1 fruit fly cellular context compared by ENCODE assay signal in the genomic region with DNA sequence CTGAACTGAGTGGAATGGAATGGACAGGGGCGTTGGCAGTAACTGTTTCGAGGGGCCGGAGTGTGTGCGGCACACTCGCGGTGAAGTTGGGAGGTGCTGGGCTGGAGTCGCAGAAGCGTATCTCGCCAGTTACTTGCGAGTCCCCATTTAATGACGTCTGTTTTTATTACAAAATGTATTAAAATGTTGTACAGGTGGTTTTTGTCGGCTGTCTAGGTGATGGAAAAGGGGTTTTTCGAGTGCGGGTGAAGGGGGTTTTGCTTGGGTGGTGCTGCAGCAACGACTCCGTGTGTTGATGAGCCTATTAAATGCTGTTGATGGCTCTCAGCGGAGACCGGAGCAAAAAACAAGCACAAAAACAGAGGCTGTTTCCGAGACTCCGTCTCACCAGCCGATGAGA.
TF ChIP-seq lines count a peak whose summit lies in the region.

No protein-coding gene starts in this region.

TF ChIP-seq in whole organism, embryonic, 481 proteins besides CTCF, POLR2A, EP300 and RAD21 (continued from another document):
- no peak for TF ChIP-seq CG32767 (GFP tag; IDR thresholded peaks at IDR 0.05; lab: Robert Waterston, UW)
- TF ChIP-seq Fer1 (GFP tag; optimal IDR thresholded peaks at IDR 0.05; lab: Kevin White, UChicago): peak; percentile 8
- peak; percentile 42 for TF ChIP-seq az2 (GFP tag; optimal IDR thresholded peaks at IDR 0.05; lab: Kevin White, UChicago)
- TF ChIP-seq CG14050 (GFP tag; IDR thresholded peaks at IDR 0.05; lab: Robert Waterston, UW): no peak
- no peak for TF ChIP-seq zf30C (GFP tag; optimal IDR thresholded peaks at IDR 0.05; lab: Kevin White, UChicago)
- peak; percentile 15 for TF ChIP-seq Oli (tag; optimal IDR thresholded peaks at IDR 0.05; lab: Kevin White, UChicago)
- no peak for TF ChIP-seq HmgD (GFP tag; optimal IDR thresholded peaks at IDR 0.05; lab: Kevin White, UChicago)
- TF ChIP-seq CG17186 (GFP tag; optimal IDR thresholded peaks at IDR 0.05; lab: Kevin White, UChicago): no peak
- TF ChIP-seq Eip74EF (GFP tag; optimal IDR thresholded peaks at IDR 0.05; lab: Kevin White, UChicago): no peak
- TF ChIP-seq CG1529 (GFP tag; optimal IDR thresholded peaks at IDR 0.05; lab: Kevin White, UChicago): no peak
- TF ChIP-seq CG12391 (tag; optimal IDR thresholded peaks at IDR 0.05; lab: Kevin White, UChicago): peak; percentile 2
- TF ChIP-seq CG10543 (GFP tag; optimal IDR thresholded peaks at IDR 0.05; lab: Kevin White, UChicago): peak; percentile 47
- peak; percentile 71 for TF ChIP-seq abd-A (tag; optimal IDR thresholded peaks at IDR 0.05; lab: Kevin White, UChicago)
- no peak for TF ChIP-seq Hey (tag; optimal IDR thresholded peaks at IDR 0.05; lab: Kevin White, UChicago)
- no peak for TF ChIP-seq sens-2 (GFP tag; IDR thresholded peaks at IDR 0.05; lab: Robert Waterston, UW)
- TF ChIP-seq chn (GFP tag; optimal IDR thresholded peaks at IDR 0.05; lab: Kevin White, UChicago): no peak
- TF ChIP-seq prd (optimal IDR thresholded peaks at IDR 0.05; lab: Kevin White, UChicago): no peak
- peak; percentile 43; the same call in 1 of the 3 replicates for TF ChIP-seq prd (GFP tag; IDR thresholded peaks at IDR 0.05; lab: Robert Waterston, UW)
- TF ChIP-seq Myb (GFP tag; optimal IDR thresholded peaks at IDR 0.05; lab: Kevin White, UChicago): no peak
- 0 out of 2 replicates have a peak, but pooled peaks have one; percentile 17 for TF ChIP-seq CG9215 (GFP tag; IDR thresholded peaks at IDR 0.05; lab: Robert Waterston, UW)
- no peak for TF ChIP-seq tap (tag; optimal IDR thresholded peaks at IDR 0.05; lab: Kevin White, UChicago)
- TF ChIP-seq CG10431 (GFP tag; optimal IDR thresholded peaks at IDR 0.05; lab: Kevin White, UChicago): no peak
- peak; percentile 52 for TF ChIP-seq CG15269 (tag; optimal IDR thresholded peaks at IDR 0.05; lab: Kevin White, UChicago)
- TF ChIP-seq bab2 (GFP tag; optimal IDR thresholded peaks at IDR 0.05; lab: Kevin White, UChicago): no peak
- TF ChIP-seq CG8478 (optimal IDR thresholded peaks at IDR 0.05; lab: Kevin White, UChicago): no peak
- peak; percentile 54; the same call in 1 of the 3 replicates for TF ChIP-seq Optix (GFP tag; IDR thresholded peaks at IDR 0.05; lab: Robert Waterston, UW)
- TF ChIP-seq zen2 (GFP tag; IDR thresholded peaks at IDR 0.05; lab: Robert Waterston, UW; ENCODE audit: partially characterized antibody): no peak
- TF ChIP-seq NFAT (GFP tag; IDR thresholded peaks at IDR 0.05; lab: Robert Waterston, UW): no peak
- TF ChIP-seq CG32532 (GFP tag; IDR thresholded peaks at IDR 0.05; lab: Robert Waterston, UW): peak; percentile 42; the same call in 1 of the 2 replicates
- 0 out of 2 replicates have a peak, but pooled peaks have one; percentile 29 for TF ChIP-seq esg (GFP tag; conservative IDR thresholded peaks at IDR 0.05; lab: Robert Waterston, UW)
- no peak for TF ChIP-seq Oaz (GFP tag; IDR thresholded peaks at IDR 0.05; lab: Robert Waterston, UW)
- TF ChIP-seq CG17328 (GFP tag; IDR thresholded peaks at IDR 0.05; lab: Robert Waterston, UW): peak; percentile 17; the same call in 1 of the 2 replicates
- no peak for TF ChIP-seq PHDP (tag; optimal IDR thresholded peaks at IDR 0.05; lab: Kevin White, UChicago)
- TF ChIP-seq CG15073 (GFP tag; optimal IDR thresholded peaks at IDR 0.05; lab: Kevin White, UChicago): no peak
- TF ChIP-seq D19A (tag; optimal IDR thresholded peaks at IDR 0.05; lab: Kevin White, UChicago): no peak
- TF ChIP-seq CG30403 (GFP tag; optimal IDR thresholded peaks at IDR 0.05; lab: Kevin White, UChicago): peak; percentile 1
- TF ChIP-seq CG10366 (GFP tag; IDR thresholded peaks at IDR 0.05; lab: Robert Waterston, UW): 0 out of 2 replicates have a peak, but pooled peaks have one; percentile 18
- TF ChIP-seq CG6791 (GFP tag; IDR thresholded peaks at IDR 0.05; lab: Robert Waterston, UW; ENCODE audit: partially characterized antibody): no peak
- TF ChIP-seq kah (GFP tag; optimal IDR thresholded peaks at IDR 0.05; lab: Kevin White, UChicago): no peak
- TF ChIP-seq CG2120 (GFP tag; optimal IDR thresholded peaks at IDR 0.05; lab: Kevin White, UChicago): peak; percentile 36
- no peak for TF ChIP-seq CG1024 (GFP tag; IDR thresholded peaks at IDR 0.05; lab: Robert Waterston, UW)
- TF ChIP-seq CG10147 (GFP tag; optimal IDR thresholded peaks at IDR 0.05; lab: Kevin White, UChicago): no peak
- no peak for TF ChIP-seq pnt (GFP tag; optimal IDR thresholded peaks at IDR 0.05; lab: Kevin White, UChicago)
- no peak for TF ChIP-seq dm (GFP tag; optimal IDR thresholded peaks at IDR 0.05; lab: Kevin White, UChicago)
- no peak for TF ChIP-seq CG5245 (GFP tag; optimal IDR thresholded peaks at IDR 0.05; lab: Kevin White, UChicago)
- TF ChIP-seq pros (GFP tag; optimal IDR thresholded peaks at IDR 0.05; lab: Kevin White, UChicago): peak; percentile 17
- TF ChIP-seq shn (GFP tag; optimal IDR thresholded peaks at IDR 0.05; lab: Kevin White, UChicago): peak; percentile 28
- TF ChIP-seq NC2α (GFP tag; optimal IDR thresholded peaks at IDR 0.05; lab: Kevin White, UChicago): no peak
- TF ChIP-seq ap (GFP tag; IDR thresholded peaks at IDR 0.05; lab: Robert Waterston, UW): no peak
- TF ChIP-seq fu2 (GFP tag; optimal IDR thresholded peaks at IDR 0.05; lab: Kevin White, UChicago): no peak
- peak; percentile 40 for TF ChIP-seq jumu (GFP tag; optimal IDR thresholded peaks at IDR 0.05; lab: Kevin White, UChicago)
- no peak for TF ChIP-seq HLH54F (GFP tag; optimal IDR thresholded peaks at IDR 0.05; lab: Kevin White, UChicago)
- TF ChIP-seq CG6854 (GFP tag; optimal IDR thresholded peaks at IDR 0.05; lab: Kevin White, UChicago): no peak
- peak; percentile 17 for TF ChIP-seq Hr3 (GFP tag; optimal IDR thresholded peaks at IDR 0.05; lab: Kevin White, UChicago)
- TF ChIP-seq bowl (GFP tag; IDR thresholded peaks at IDR 0.05; lab: Robert Waterston, UW): no peak
- TF ChIP-seq CG10209 (GFP tag; optimal IDR thresholded peaks at IDR 0.05; lab: Kevin White, UChicago): no peak
- TF ChIP-seq dan (GFP tag; IDR thresholded peaks at IDR 0.05; lab: Robert Waterston, UW): no peak
- no peak for TF ChIP-seq CG8944 (GFP tag; optimal IDR thresholded peaks at IDR 0.05; lab: Kevin White, UChicago)
- TF ChIP-seq nom (GFP tag; optimal IDR thresholded peaks at IDR 0.05; lab: Kevin White, UChicago): peak; percentile 56
- peak; percentile 18 to 42 for TF ChIP-seq bsh (GFP tag; optimal IDR thresholded peaks at IDR 0.05; lab: Kevin White, UChicago)
- no peak for TF ChIP-seq phol (tag; optimal IDR thresholded peaks at IDR 0.05; lab: Kevin White, UChicago)
- TF ChIP-seq ranshi (GFP tag; IDR thresholded peaks at IDR 0.05; lab: Robert Waterston, UW): 0 out of 2 replicates have a peak, but pooled peaks have one; percentile 21
- TF ChIP-seq cwo (GFP tag; optimal IDR thresholded peaks at IDR 0.05; lab: Kevin White, UChicago): no peak
- TF ChIP-seq CG1832 (GFP tag; optimal IDR thresholded peaks at IDR 0.05; lab: Kevin White, UChicago): no peak
- no peak for TF ChIP-seq CG8924 (tag; optimal IDR thresholded peaks at IDR 0.05; lab: Kevin White, UChicago)
- TF ChIP-seq CG15601 (tag; optimal IDR thresholded peaks at IDR 0.05; lab: Kevin White, UChicago): no peak
- TF ChIP-seq Mrtf (GFP tag; IDR thresholded peaks at IDR 0.05; lab: Robert Waterston, UW): 0 out of 3 replicates have a peak, but pooled peaks have one; percentile 49
- 0 out of 2 replicates have a peak, but pooled peaks have one; percentile 9 for TF ChIP-seq MBD-R2 (GFP tag; IDR thresholded peaks at IDR 0.05; lab: Robert Waterston, UW)
- no peak for TF ChIP-seq CG43689 (GFP tag; IDR thresholded peaks at IDR 0.05; lab: Robert Waterston, UW)
- TF ChIP-seq CG7987 (GFP tag; optimal IDR thresholded peaks at IDR 0.05; lab: Kevin White, UChicago): no peak
- TF ChIP-seq D19B (GFP tag; optimal IDR thresholded peaks at IDR 0.05; lab: Kevin White, UChicago): no peak
- TF ChIP-seq luna (GFP tag; optimal IDR thresholded peaks at IDR 0.05; lab: Kevin White, UChicago): no peak
- TF ChIP-seq CG4820 (GFP tag; optimal IDR thresholded peaks at IDR 0.05; lab: Kevin White, UChicago): peak; percentile 7
- no peak for TF ChIP-seq CG1792 (GFP tag; optimal IDR thresholded peaks at IDR 0.05; lab: Kevin White, UChicago)
- no peak for TF ChIP-seq Side (GFP tag; optimal IDR thresholded peaks at IDR 0.05; lab: Kevin White, UChicago)
- TF ChIP-seq CG14441 (GFP tag; IDR thresholded peaks at IDR 0.05; lab: Robert Waterston, UW): peak; percentile 64
- TF ChIP-seq otp (GFP tag; IDR thresholded peaks at IDR 0.05; lab: Robert Waterston, UW): no peak
- peak; percentile 46 for TF ChIP-seq CG9932 (GFP tag; IDR thresholded peaks at IDR 0.05; lab: Robert Waterston, UW)
- TF ChIP-seq vnd (GFP tag; IDR thresholded peaks at IDR 0.05; lab: Robert Waterston, UW; ENCODE audit: partially characterized antibody): no peak
- TF ChIP-seq CG2116 (GFP tag; optimal IDR thresholded peaks at IDR 0.05; lab: Kevin White, UChicago): no peak
- no peak for TF ChIP-seq chif (GFP tag; optimal IDR thresholded peaks at IDR 0.05; lab: Kevin White, UChicago)
- TF ChIP-seq grn (GFP tag; optimal IDR thresholded peaks at IDR 0.05; lab: Kevin White, UChicago): no peak
- no peak for TF ChIP-seq CG31388 (GFP tag; optimal IDR thresholded peaks at IDR 0.05; lab: Kevin White, UChicago)
- no peak for TF ChIP-seq CG33213 (GFP tag; optimal IDR thresholded peaks at IDR 0.05; lab: Kevin White, UChicago)
- no peak for TF ChIP-seq CG16779 (GFP tag; IDR thresholded peaks at IDR 0.05; lab: Robert Waterston, UW)
- TF ChIP-seq Vsx1 (GFP tag; optimal IDR thresholded peaks at IDR 0.05; lab: Kevin White, UChicago): no peak
- TF ChIP-seq sd (tag; optimal IDR thresholded peaks at IDR 0.05; lab: Kevin White, UChicago): no peak
- peak; percentile 24 for TF ChIP-seq Blimp-1 (GFP tag; optimal IDR thresholded peaks at IDR 0.05; lab: Kevin White, UChicago)
- 0 out of 3 replicates have a peak, but pooled peaks have one; percentile 7 for TF ChIP-seq CG11456 (GFP tag; IDR thresholded peaks at IDR 0.05; lab: Robert Waterston, UW)
- no peak for TF ChIP-seq ato (GFP tag; IDR thresholded peaks at IDR 0.05; lab: Robert Waterston, UW; ENCODE audit: partially characterized antibody)
- no peak for TF ChIP-seq aop (GFP tag; IDR thresholded peaks at IDR 0.05; lab: Robert Waterston, UW)
- no peak for TF ChIP-seq CG9727 (GFP tag; optimal IDR thresholded peaks at IDR 0.05; lab: Kevin White, UChicago)
- no peak for TF ChIP-seq inv (GFP tag; IDR thresholded peaks at IDR 0.05; lab: Robert Waterston, UW; ENCODE audit: partially characterized antibody)
- no peak for TF ChIP-seq pita (GFP tag; optimal IDR thresholded peaks at IDR 0.05; lab: Kevin White, UChicago)
- 0 out of 4 replicates have a peak, but pooled peaks have one; percentile 60 for TF ChIP-seq chinmo (GFP tag; IDR thresholded peaks at IDR 0.05; lab: Robert Waterston, UW; ENCODE audit: partially characterized antibody)
- no peak for TF ChIP-seq sr (GFP tag; IDR thresholded peaks at IDR 0.05; lab: Robert Waterston, UW)
- peak; percentile 84 for TF ChIP-seq Med (GFP tag; lab: Kevin White, UChicago)
- TF ChIP-seq lilli (GFP tag; optimal IDR thresholded peaks at IDR 0.05; lab: Kevin White, UChicago): peak; percentile 6
- peak; percentile 50 for TF ChIP-seq Ptx1 (GFP tag; IDR thresholded peaks at IDR 0.05; lab: Robert Waterston, UW)
- TF ChIP-seq CG34422 (GFP tag; IDR thresholded peaks at IDR 0.05; lab: Robert Waterston, UW): no peak
- 0 out of 2 replicates have a peak, but pooled peaks have one; percentile 13 for TF ChIP-seq CG5953 (GFP tag; IDR thresholded peaks at IDR 0.05; lab: Robert Waterston, UW)
- no peak for TF ChIP-seq CG18764 (GFP tag; optimal IDR thresholded peaks at IDR 0.05; lab: Kevin White, UChicago)
- no peak for TF ChIP-seq Stat92E (GFP tag; optimal IDR thresholded peaks at IDR 0.05; lab: Kevin White, UChicago)
- TF ChIP-seq unc-4 (GFP tag; IDR thresholded peaks at IDR 0.05; lab: Robert Waterston, UW; ENCODE audit: partially characterized antibody): no peak
- no peak for TF ChIP-seq CG4730 (GFP tag; IDR thresholded peaks at IDR 0.05; lab: Robert Waterston, UW)
- TF ChIP-seq tna (GFP tag; IDR thresholded peaks at IDR 0.05; lab: Robert Waterston, UW; ENCODE audit: partially characterized antibody): no peak
- TF ChIP-seq Atf3 (GFP tag; optimal IDR thresholded peaks at IDR 0.05; lab: Kevin White, UChicago): no peak
- TF ChIP-seq CG6689 (GFP tag; IDR thresholded peaks at IDR 0.05; lab: Robert Waterston, UW): peak; percentile 48
- TF ChIP-seq CG18476 (GFP tag; optimal IDR thresholded peaks at IDR 0.05; lab: Kevin White, UChicago): no peak
- TF ChIP-seq ATbp (GFP tag; optimal IDR thresholded peaks at IDR 0.05; lab: Kevin White, UChicago): no peak
- 0 out of 3 replicates have a peak, but pooled peaks have one; percentile 41 for TF ChIP-seq ci (GFP tag; IDR thresholded peaks at IDR 0.05; lab: Robert Waterston, UW)
- TF ChIP-seq CG18262 (tag; optimal IDR thresholded peaks at IDR 0.05; lab: Kevin White, UChicago): peak; percentile 12
- TF ChIP-seq CG3163 (GFP tag; optimal IDR thresholded peaks at IDR 0.05; lab: Kevin White, UChicago): no peak
- TF ChIP-seq Ets65A (GFP tag; lab: Kevin White, UChicago): no peak
- no peak for TF ChIP-seq CG10321 (GFP tag; IDR thresholded peaks at IDR 0.05; lab: Robert Waterston, UW)
